Fruit fly (Drosophila melanogaster) whole organism, embryonic: ENCODE results near the gene CG31463.

ENCODE experiments used
- Ada2b ChIP-seq: fragments of 200-800 bp; sonication (Bioruptor generic); IDR thresholded peaks from 2 replicates; pipeline ENCODE4 v1.3.6; 2022; ENCODE audit warnings: missing biosample characterization, missing genetic modification characterization
- Atf6 ChIP-seq: fragments of 200-800 bp; sonication (Bioruptor generic); IDR thresholded peaks from 2 replicates; pipeline ENCODE4 v1.3.6; 2022; ENCODE audit warnings: missing biosample characterization, missing genetic modification characterization
- CG11093 ChIP-seq: fragments of 200-800 bp; sonication (Bioruptor generic); IDR thresholded peaks from 3 replicates; pipeline ENCODE4 v1.3.6; 2022; ENCODE audit warnings: missing biosample characterization, missing genetic modification characterization
- CG11398 ChIP-seq: fragments of 200-800 bp; sonication (Bioruptor generic); optimal IDR thresholded peaks from 2 replicates; lab custom pipeline; 2016; ENCODE audit warnings: missing biosample characterization, missing genetic modification characterization
- CG13424 ChIP-seq: fragments of 200-800 bp; sonication (Bioruptor generic); optimal IDR thresholded peaks from 2 replicates; lab custom pipeline; 2019; ENCODE audit warnings: missing biosample characterization, mild to moderate bottlenecking, missing genetic modification characterization, moderate library complexity
- CG14860 ChIP-seq: fragments of 200-800 bp; sonication (Bioruptor generic); IDR thresholded peaks from 3 replicates; pipeline ENCODE4 v1.3.6; 2022; ENCODE audit warnings: missing biosample characterization, missing genetic modification characterization; ENCODE audit not compliant: partially characterized antibody
- CG15073 ChIP-seq: fragments of 200-800 bp; sonication (Bioruptor generic); optimal IDR thresholded peaks from 2 replicates; lab custom pipeline; 2016; ENCODE audit warnings: missing biosample characterization, missing genetic modification characterization
- CG16813 ChIP-seq: fragments of 200-800 bp; sonication (Bioruptor generic); IDR thresholded peaks from 3 replicates; pipeline ENCODE4 v1.3.6; 2022; ENCODE audit warnings: missing biosample characterization, missing genetic modification characterization; ENCODE audit not compliant: partially characterized antibody
- CG16815 ChIP-seq: fragments of 200-800 bp; sonication (Bioruptor generic); optimal IDR thresholded peaks from 3 replicates; lab custom pipeline; 2017; ENCODE audit warnings: missing biosample characterization, mild to moderate bottlenecking, missing genetic modification characterization
- CG18619 ChIP-seq: fragments of 200-800 bp; sonication (Bioruptor generic); optimal IDR thresholded peaks from 3 replicates; lab custom pipeline; 2017; ENCODE audit warnings: missing biosample characterization, mild to moderate bottlenecking, missing genetic modification characterization
- CG2129 ChIP-seq: fragments of 200-800 bp; sonication (Bioruptor generic); IDR thresholded peaks from 2 replicates; pipeline ENCODE4 v1.3.6; 2022; ENCODE audit warnings: missing biosample characterization, missing genetic modification characterization; ENCODE audit not compliant: partially characterized antibody
- CG3407 ChIP-seq: fragments of 200-800 bp; sonication (Bioruptor generic); optimal IDR thresholded peaks from 2 replicates; lab custom pipeline; 2018; ENCODE audit warnings: missing biosample characterization, mild to moderate bottlenecking, missing genetic modification characterization
- CG34224 ChIP-seq: fragments of 200-800 bp; sonication (Bioruptor generic); IDR thresholded peaks from 3 replicates; pipeline ENCODE4 v1.3.6; 2022; ENCODE audit warnings: missing biosample characterization, missing genetic modification characterization; ENCODE audit not compliant: partially characterized antibody
- CG34376 ChIP-seq: fragments of 200-800 bp; sonication (Bioruptor generic); optimal IDR thresholded peaks from 2 replicates; lab custom pipeline; 2018; ENCODE audit warnings: missing biosample characterization, mild to moderate bottlenecking, missing genetic modification characterization
- CG7556 ChIP-seq: fragments of 200-800 bp; sonication (Bioruptor generic); optimal IDR thresholded peaks from 2 replicates; lab custom pipeline; 2017; ENCODE audit warnings: missing biosample characterization, mild to moderate bottlenecking, missing genetic modification characterization
- CG8290 ChIP-seq, 3 experiments: fragments of 200-800 bp; sonication (Bioruptor generic); optimal IDR thresholded peaks; 2 replicates each; lab custom pipeline; 2016 to 2019; ENCODE audit warnings: missing biosample characterization in 3 of 3, missing genetic modification characterization in 3 of 3, mild to moderate bottlenecking in 2 of 3, moderate library complexity in 1 of 3
- CG9797 ChIP-seq: fragments of 200-800 bp; sonication (Bioruptor generic); optimal IDR thresholded peaks from 3 replicates; lab custom pipeline; 2018; ENCODE audit warnings: missing biosample characterization, mild to moderate bottlenecking, missing genetic modification characterization
- CG9817 ChIP-seq: fragments of 200-800 bp; sonication (Bioruptor generic); optimal IDR thresholded peaks from 2 replicates; lab custom pipeline; 2018; ENCODE audit warnings: missing biosample characterization, mild to moderate bottlenecking, missing genetic modification characterization, moderate library complexity
- CG9932 ChIP-seq: fragments of 200-800 bp; sonication (Bioruptor generic); IDR thresholded peaks from 2 replicates; pipeline ENCODE4 v1.3.6; 2022; ENCODE audit warnings: missing biosample characterization, missing genetic modification characterization
- CHES-1-like ChIP-seq: fragments of 200-800 bp; sonication (Bioruptor generic); optimal IDR thresholded peaks from 2 replicates; lab custom pipeline; 2016; ENCODE audit warnings: missing biosample characterization, missing genetic modification characterization
- Chrac-16 ChIP-seq: fragments of 200-800 bp; sonication (Bioruptor generic); optimal IDR thresholded peaks from 3 replicates; lab custom pipeline; 2016; ENCODE audit warnings: missing biosample characterization, missing genetic modification characterization
- D19A ChIP-seq: fragments of 200-800 bp; optimal IDR thresholded peaks from 3 replicates; lab custom pipeline; 2019; ENCODE audit warnings: missing biosample characterization, mild to moderate bottlenecking, missing genetic modification characterization, moderate library complexity
- Ets97D ChIP-seq: fragments of 200-800 bp; sonication (Bioruptor generic); optimal IDR thresholded peaks from 3 replicates; lab custom pipeline; 2016; ENCODE audit warnings: missing biosample characterization, missing genetic modification characterization
- Fer1 ChIP-seq: fragments of 200-800 bp; sonication (Bioruptor generic); optimal IDR thresholded peaks from 2 replicates; lab custom pipeline; 2017; ENCODE audit warnings: missing biosample characterization, mild to moderate bottlenecking, missing genetic modification characterization
- HHEX ChIP-seq: fragments of 200-800 bp; sonication (Bioruptor generic); optimal IDR thresholded peaks from 3 replicates; lab custom pipeline; 2017; ENCODE audit warnings: missing biosample characterization, mild to moderate bottlenecking, missing genetic modification characterization, missing genetic modification reagents
- Med ChIP-seq: fragments of 200-800 bp; sonication (Bioruptor generic); peaks from one replicate; lab custom pipeline; 2016; ENCODE audit warnings: missing biosample characterization, missing genetic modification characterization, mild to moderate bottlenecking, inconsistent platforms, moderate library complexity
- Nf-YB ChIP-seq: fragments of 200-800 bp; sonication (Bioruptor generic); optimal IDR thresholded peaks from 3 replicates; lab custom pipeline; 2019; ENCODE audit warnings: missing biosample characterization, mild to moderate bottlenecking, missing genetic modification characterization, moderate library complexity
- Nf-YC ChIP-seq: fragments of 200-800 bp; optimal IDR thresholded peaks from 3 replicates; lab custom pipeline; 2019; ENCODE audit warnings: missing biosample characterization, mild to moderate bottlenecking, missing genetic modification characterization, moderate library complexity
- NfI ChIP-seq: fragments of 200-800 bp; sonication (Bioruptor generic); optimal IDR thresholded peaks from 3 replicates; lab custom pipeline; 2018; ENCODE audit warnings: missing biosample characterization, mild to moderate bottlenecking, missing genetic modification characterization, moderate library complexity
- Poxn ChIP-seq: fragments of 200-800 bp; sonication (Bioruptor generic); IDR thresholded peaks from 2 replicates; pipeline ENCODE4 v1.3.6; 2022; ENCODE audit warnings: missing biosample characterization, missing genetic modification characterization
- Scr ChIP-seq: fragments of 200-800 bp; sonication (Bioruptor generic); IDR thresholded peaks from 2 replicates; pipeline ENCODE4 v1.3.6; 2022; ENCODE audit warnings: missing biosample characterization, missing genetic modification characterization; ENCODE audit not compliant: partially characterized antibody
- Ssrp ChIP-seq: fragments of 200-800 bp; sonication (Bioruptor generic); optimal IDR thresholded peaks from 2 replicates; lab custom pipeline; 2018; ENCODE audit warnings: missing biosample characterization, mild to moderate bottlenecking, missing genetic modification characterization, moderate library complexity
- Usf ChIP-seq: fragments of 200-800 bp; sonication (Bioruptor generic); optimal IDR thresholded peaks from 2 replicates; lab custom pipeline; 2017; ENCODE audit warnings: missing genotype, missing biosample characterization, missing genetic modification characterization
- ac ChIP-seq: fragments of 200-800 bp; sonication (Bioruptor generic); optimal IDR thresholded peaks from 3 replicates; lab custom pipeline; 2017; ENCODE audit warnings: missing biosample characterization, mild to moderate bottlenecking, missing genetic modification characterization
- az2 ChIP-seq: fragments of 200-800 bp; sonication (Bioruptor generic); optimal IDR thresholded peaks from 3 replicates; lab custom pipeline; 2016; ENCODE audit warnings: missing biosample characterization, missing genetic modification characterization
- cwo ChIP-seq: fragments of 200-800 bp; sonication (Bioruptor generic); optimal IDR thresholded peaks from 3 replicates; lab custom pipeline; 2017; ENCODE audit warnings: missing biosample characterization, missing genetic modification characterization, mild to moderate bottlenecking, moderate library complexity, missing genetic modification reagents
- dati ChIP-seq: fragments of 200-800 bp; sonication (Bioruptor generic); IDR thresholded peaks from 2 replicates; pipeline ENCODE4 v1.3.6; 2022; ENCODE audit warnings: missing biosample characterization, missing genetic modification characterization
- dmrt11E ChIP-seq: fragments of 200-800 bp; sonication (Bioruptor generic); optimal IDR thresholded peaks from 3 replicates; lab custom pipeline; 2018; ENCODE audit warnings: missing biosample characterization, mild to moderate bottlenecking, missing genetic modification characterization, moderate library complexity
- gcm2 ChIP-seq: fragments of 200-800 bp; sonication (Bioruptor generic); optimal IDR thresholded peaks from 2 replicates; lab custom pipeline; 2016; ENCODE audit warnings: missing biosample characterization, missing genetic modification characterization
- gt ChIP-seq: fragments of 200-800 bp; sonication (Bioruptor generic); IDR thresholded peaks from 2 replicates; pipeline ENCODE4 v1.3.6; 2022; ENCODE audit warnings: missing biosample characterization, missing genetic modification characterization
- luna ChIP-seq: fragments of 200-800 bp; sonication (Bioruptor generic); optimal IDR thresholded peaks from 2 replicates; lab custom pipeline; 2016; ENCODE audit warnings: missing biosample characterization, missing genetic modification characterization
- pb ChIP-seq: fragments of 200-800 bp; sonication (Bioruptor generic); optimal IDR thresholded peaks from 3 replicates; lab custom pipeline; 2016; ENCODE audit warnings: missing biosample characterization, missing genetic modification characterization
- pho ChIP-seq: fragments of 200-800 bp; sonication (Bioruptor generic); optimal IDR thresholded peaks from 2 replicates; lab custom pipeline; 2016; ENCODE audit warnings: missing biosample characterization, missing genetic modification characterization
- pita ChIP-seq: fragments of 200-800 bp; sonication (Bioruptor generic); optimal IDR thresholded peaks from 2 replicates; lab custom pipeline; 2017; ENCODE audit warnings: missing biosample characterization, mild to moderate bottlenecking, missing genetic modification characterization
- repo ChIP-seq: fragments of 200-800 bp; sonication (Bioruptor generic); optimal IDR thresholded peaks from 2 replicates; lab custom pipeline; 2016; ENCODE audit warnings: missing biosample characterization, missing genetic modification characterization
- sens-2 ChIP-seq: fragments of 200-800 bp; sonication (Bioruptor generic); IDR thresholded peaks from 2 replicates; pipeline ENCODE4 v1.3.6; 2022; ENCODE audit warnings: missing biosample characterization, missing genetic modification characterization
- trem ChIP-seq: fragments of 200-800 bp; optimal IDR thresholded peaks from 3 replicates; lab custom pipeline; 2019; ENCODE audit warnings: missing biosample characterization, mild to moderate bottlenecking, missing genetic modification characterization, moderate library complexity
- yki ChIP-seq: fragments of >200 bp; optimal IDR thresholded peaks from 3 replicates; lab custom pipeline; 2018
- zfh2 ChIP-seq: fragments of 200-800 bp; sonication (Bioruptor generic); optimal IDR thresholded peaks from 2 replicates; lab custom pipeline; 2016; ENCODE audit warnings: missing biosample characterization, missing genetic modification characterization

CG31463 gene

DNA sequence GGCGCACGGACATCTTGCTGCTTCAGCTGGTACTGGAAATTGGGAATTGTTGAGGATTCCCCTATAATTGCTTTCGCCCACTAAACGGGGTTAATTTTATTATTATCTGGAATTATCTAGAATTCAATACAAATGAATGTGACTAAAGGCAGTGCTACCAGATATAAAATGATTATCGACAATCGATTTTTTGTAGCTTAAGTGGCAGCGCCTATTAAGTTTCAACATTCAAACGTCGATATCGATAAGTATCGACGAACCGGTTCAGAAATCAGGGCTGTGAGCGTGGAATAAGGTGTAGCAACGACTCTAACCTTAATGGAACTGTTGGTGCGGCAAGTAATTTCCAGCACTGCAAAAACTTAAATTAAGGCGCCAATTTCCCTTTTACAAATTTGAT, 13.0 kb downstream of the CG31463 start, which contains the start of gene Sgt1 (continued):
- TF ChIP-seq repo (GFP tag; lab: Kevin White, UChicago) (peak; percentile 40), CG18619 (GFP tag; lab: Kevin White, UChicago) (peak; percentile 22), Nf-YC (tag; lab: Kevin White, UChicago) (peak; percentile 35), pho (peak; percentile 66), CG9932 (GFP tag; lab: Robert Waterston, UW) (peak; percentile 78), Ssrp (tag; lab: Kevin White, UChicago) (no peak), D19A (tag; lab: Kevin White, UChicago) (no peak), NfI (peak; percentile 61), CG11093 (GFP tag; lab: Robert Waterston, UW) (no peak), gcm2 (no peak), CG15073 (GFP tag; lab: Kevin White, UChicago) (no peak), CG34376 (peak; percentile 78), CG9817 (tag; lab: Kevin White, UChicago) (peak; percentile 38), dmrt11E (tag; lab: Kevin White, UChicago) (no peak), CG7556 (no peak), az2 (GFP tag; lab: Kevin White, UChicago) (no peak), CG14860 (GFP tag; lab: Robert Waterston, UW) (peak; percentile 84), pb (GFP tag; lab: Kevin White, UChicago) (no peak), CG2129 (peak; percentile 33; the same call in 1 of the 2 replicates), sens-2 (no peak)
- TF ChIP-seq, all 482 proteins: peak for 184

DNA sequence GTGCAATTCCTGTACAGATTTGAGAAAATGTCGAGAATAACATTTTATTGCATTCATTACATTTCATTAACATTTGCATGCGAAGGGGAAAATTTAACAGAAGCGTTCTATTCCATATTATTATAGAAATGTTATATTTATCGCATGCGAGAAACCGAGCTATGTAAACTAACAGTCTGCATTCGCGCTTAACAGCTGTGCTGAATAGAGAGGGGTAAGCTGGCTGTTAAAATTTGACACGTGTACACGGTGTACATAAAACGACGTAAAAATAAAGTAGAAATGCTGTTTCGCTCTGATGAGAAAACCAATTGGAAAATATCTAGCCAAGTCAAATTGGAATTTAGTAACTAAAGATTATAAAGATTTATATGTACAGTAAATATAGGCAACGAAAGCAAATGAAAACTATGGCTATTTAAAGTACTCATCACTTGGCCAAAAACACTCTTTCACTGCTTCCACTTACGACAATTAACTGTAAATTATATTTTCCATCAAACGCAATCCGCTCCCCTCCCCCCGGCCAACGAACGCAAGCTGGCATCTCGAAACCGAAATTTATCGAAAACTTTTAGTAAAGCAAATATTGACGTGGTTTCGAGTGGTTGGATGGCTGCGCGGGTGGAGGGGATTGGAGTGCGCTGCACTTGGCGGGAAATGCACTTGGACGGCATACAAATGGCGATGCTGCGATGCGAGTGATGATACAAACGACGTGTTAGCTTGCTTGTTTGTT, 14.2 kb downstream of the CG31463 start:
- TF ChIP-seq Ets97D (GFP tag; lab: Kevin White, UChicago): no peak
- no peak for TF ChIP-seq CG16815 (GFP tag; lab: Kevin White, UChicago)
- peak; percentile 55 for TF ChIP-seq cwo (GFP tag; lab: Kevin White, UChicago)
- no peak for TF ChIP-seq ac (GFP tag; lab: Kevin White, UChicago)
- TF ChIP-seq CG34224 (GFP tag; lab: Robert Waterston, UW): peak; percentile 47; the same call in 2 of the 3 replicates
- no peak for TF ChIP-seq pita (GFP tag; lab: Kevin White, UChicago)
- no peak for TF ChIP-seq HHEX
- peak; percentile 6 for TF ChIP-seq trem (tag; lab: Kevin White, UChicago)
- no peak for TF ChIP-seq sens-2
- TF ChIP-seq Ada2b (GFP tag; lab: Robert Waterston, UW): no peak
- no peak for TF ChIP-seq yki (lab: Kevin White, UChicago)
- no peak for TF ChIP-seq dati (GFP tag; lab: Robert Waterston, UW)
- no peak for TF ChIP-seq Usf (GFP tag; lab: Kevin White, UChicago)
- TF ChIP-seq Chrac-16: no peak
- no peak for TF ChIP-seq CG11398
- TF ChIP-seq CG9797 (GFP tag; lab: Kevin White, UChicago): no peak
- TF ChIP-seq CG8290 (GFP tag; optimal IDR thresholded peaks at IDR 0.05; lab: Kevin White, UChicago): no peak
- TF ChIP-seq CG8290 (tag; optimal IDR thresholded peaks at IDR 0.05; lab: Kevin White, UChicago): no peak
- no peak for TF ChIP-seq Poxn (GFP tag; lab: Robert Waterston, UW)
- TF ChIP-seq CG3407 (GFP tag; lab: Kevin White, UChicago): peak; percentile 3
- TF ChIP-seq CG15073 (GFP tag; lab: Kevin White, UChicago): no peak
- TF ChIP-seq CG13424 (tag; lab: Kevin White, UChicago): no peak
- TF ChIP-seq gt (GFP tag; lab: Robert Waterston, UW): no peak
- peak; percentile 35; the same call in 1 of the 3 replicates for TF ChIP-seq CG16813 (GFP tag; lab: Robert Waterston, UW)
- no peak for TF ChIP-seq Fer1 (GFP tag; lab: Kevin White, UChicago)
- no peak for TF ChIP-seq luna (GFP tag; lab: Kevin White, UChicago)
- TF ChIP-seq CHES-1-like (GFP tag; lab: Kevin White, UChicago): no peak
- TF ChIP-seq Nf-YB (GFP tag; lab: Kevin White, UChicago): no peak
- TF ChIP-seq zfh2 (GFP tag; lab: Kevin White, UChicago): no peak
- TF ChIP-seq Atf6 (GFP tag; lab: Robert Waterston, UW): 0 out of 2 replicates have a peak, but pooled peaks have one; percentile 17
- peak; percentile 19 for TF ChIP-seq Scr (GFP tag; lab: Robert Waterston, UW)
- peak; percentile 33 for TF ChIP-seq Med (GFP tag; lab: Kevin White, UChicago)
